Fruit fly (Drosophila melanogaster) whole organism, embryonic: ENCODE results near the gene ND-MNLL.

Experiments
- B-H2 ChIP-seq: fragments of 200-800 bp; sonication (Bioruptor generic); optimal IDR thresholded peaks from 2 replicates; lab custom pipeline; 2018; ENCODE audit warnings: missing biosample characterization, mild to moderate bottlenecking, missing genetic modification characterization
- Bdp1 ChIP-seq: fragments of 200-800 bp; sonication (Bioruptor generic); optimal IDR thresholded peaks from 3 replicates; lab custom pipeline; 2016; ENCODE audit warnings: missing biosample characterization, missing genetic modification characterization
- CG10147 ChIP-seq: fragments of 200-800 bp; sonication (Bioruptor generic); optimal IDR thresholded peaks from 2 replicates; lab custom pipeline; 2019; ENCODE audit warnings: missing biosample characterization, mild to moderate bottlenecking, missing genetic modification characterization, moderate library complexity
- CG10267 ChIP-seq: fragments of 200-800 bp; sonication (Bioruptor generic); optimal IDR thresholded peaks from 2 replicates; lab custom pipeline; 2018; ENCODE audit warnings: missing biosample characterization, mild to moderate bottlenecking, missing genetic modification characterization, moderate library complexity
- CG12236 ChIP-seq: fragments of 200-800 bp; sonication (Bioruptor generic); optimal IDR thresholded peaks from 2 replicates; lab custom pipeline; 2016; ENCODE audit warnings: missing biosample characterization, missing genetic modification characterization
- CG12299 ChIP-seq: fragments of 200-800 bp; sonication (Bioruptor generic); optimal IDR thresholded peaks from 2 replicates; lab custom pipeline; 2018; ENCODE audit warnings: missing biosample characterization, mild to moderate bottlenecking, missing genetic modification characterization
- CG13424 ChIP-seq: fragments of 200-800 bp; sonication (Bioruptor generic); optimal IDR thresholded peaks from 2 replicates; lab custom pipeline; 2019; ENCODE audit warnings: missing biosample characterization, mild to moderate bottlenecking, missing genetic modification characterization, moderate library complexity
- CG13775 ChIP-seq: fragments of 200-800 bp; sonication (Bioruptor generic); optimal IDR thresholded peaks from 3 replicates; lab custom pipeline; 2017; ENCODE audit warnings: missing biosample characterization, mild to moderate bottlenecking, missing genetic modification characterization
- CG15011 ChIP-seq: fragments of 200-800 bp; sonication (Bioruptor generic); optimal IDR thresholded peaks from 3 replicates; lab custom pipeline; 2018; ENCODE audit warnings: missing biosample characterization, mild to moderate bottlenecking, missing genetic modification characterization
- CG15514 ChIP-seq: fragments of 200-800 bp; sonication (Bioruptor generic); optimal IDR thresholded peaks from 3 replicates; lab custom pipeline; 2017; ENCODE audit warnings: missing biosample characterization, missing genetic modification characterization, mild to moderate bottlenecking, moderate library complexity, missing genetic modification reagents
- CG17359 ChIP-seq: fragments of 200-800 bp; sonication (Bioruptor generic); optimal IDR thresholded peaks from 3 replicates; lab custom pipeline; 2018; ENCODE audit warnings: missing biosample characterization, mild to moderate bottlenecking, missing genetic modification characterization, moderate library complexity
- CG2120 ChIP-seq: fragments of 200-800 bp; sonication (Bioruptor generic); optimal IDR thresholded peaks from 3 replicates; lab custom pipeline; 2016; ENCODE audit warnings: missing biosample characterization, missing genetic modification characterization
- CG30403 ChIP-seq: fragments of 200-800 bp; sonication (Bioruptor generic); optimal IDR thresholded peaks from 3 replicates; lab custom pipeline; 2016; ENCODE audit warnings: missing biosample characterization, missing genetic modification characterization
- CG7963 ChIP-seq: fragments of 200-800 bp; sonication (Bioruptor generic); IDR thresholded peaks from 3 replicates; pipeline ENCODE4 v1.3.6; 2022; ENCODE audit warnings: missing biosample characterization, missing genetic modification characterization; ENCODE audit not compliant: partially characterized antibody
- CG8359 ChIP-seq: fragments of 200-800 bp; sonication (Bioruptor generic); optimal IDR thresholded peaks from 2 replicates; lab custom pipeline; 2017; ENCODE audit warnings: missing biosample characterization, mild to moderate bottlenecking, missing genetic modification characterization, borderline replicate concordance
- Dfd ChIP-seq, 2 experiments: fragments of >200 bp; optimal IDR thresholded peaks; 2 replicates each; lab custom pipeline; 2017; ENCODE audit warnings: missing biosample characterization in 2 of 2, missing genetic modification characterization in 2 of 2
- Dip2 ChIP-seq: fragments of 200-800 bp; sonication (Bioruptor generic); IDR thresholded peaks from 2 replicates; pipeline ENCODE4 v1.3.6; 2022; ENCODE audit warnings: missing biosample characterization, missing genetic modification characterization
- Ets65A ChIP-seq: fragments of 200-800 bp; sonication (Bioruptor generic); peaks from one replicate; lab custom pipeline; 2016; ENCODE audit warnings: missing biosample characterization, missing genetic modification characterization
- Fer3 ChIP-seq: fragments of 200-800 bp; sonication (Bioruptor generic); optimal IDR thresholded peaks from 2 replicates; lab custom pipeline; 2018; ENCODE audit warnings: missing biosample characterization, mild to moderate bottlenecking, missing genetic modification characterization, moderate library complexity
- GATAe ChIP-seq: fragments of 200-800 bp; sonication (Bioruptor generic); conservative IDR thresholded peaks from 2 replicates; pipeline ENCODE4 v1.3.6; 2022; ENCODE audit warnings: missing biosample characterization, missing genetic modification characterization
- Max ChIP-seq: fragments of 200-800 bp; sonication (Bioruptor generic); optimal IDR thresholded peaks from 2 replicates; lab custom pipeline; 2016; ENCODE audit warnings: missing biosample characterization, mild to moderate bottlenecking, missing genetic modification characterization
- Myb ChIP-seq: fragments of 200-800 bp; sonication (Bioruptor generic); optimal IDR thresholded peaks from 2 replicates; lab custom pipeline; 2016; ENCODE audit warnings: missing biosample characterization, missing genetic modification characterization
- NK7.1 ChIP-seq: fragments of 200-800 bp; sonication (Bioruptor generic); optimal IDR thresholded peaks from 3 replicates; lab custom pipeline; 2016; ENCODE audit warnings: missing biosample characterization, missing genetic modification characterization
- Opbp ChIP-seq: fragments of 200-800 bp; sonication (Bioruptor generic); IDR thresholded peaks from 3 replicates; pipeline ENCODE4 v1.3.6; 2022; ENCODE audit warnings: missing biosample characterization, missing genetic modification characterization; ENCODE audit not compliant: partially characterized antibody
- Optix ChIP-seq: fragments of 200-800 bp; sonication (Bioruptor generic); IDR thresholded peaks from 3 replicates; pipeline ENCODE4 v1.3.6; 2022; ENCODE audit warnings: missing biosample characterization, missing genetic modification characterization
- Sin3A ChIP-seq: fragments of >200 bp; optimal IDR thresholded peaks from 2 replicates; lab custom pipeline; 2018
- Sry-β ChIP-seq: fragments of 200-800 bp; sonication (Bioruptor generic); optimal IDR thresholded peaks from 2 replicates; lab custom pipeline; 2018; ENCODE audit warnings: missing biosample characterization, mild to moderate bottlenecking, missing genetic modification characterization, moderate library complexity
- Trl ChIP-seq, 3 experiments: fragments of >200 bp in 2 of 3; fragments of 200-800 bp in 1 of 3; sonication (Bioruptor generic) in 1 of 3; optimal IDR thresholded peaks; 2 replicates in 1 of 3; 3 replicates in 2 of 3; lab custom pipeline; 2016 to 2017; ENCODE audit warnings: missing biosample characterization in 1 of 3, missing genetic modification characterization in 1 of 3
- Xbp1 ChIP-seq: fragments of 200-800 bp; sonication (Bioruptor generic); optimal IDR thresholded peaks from 3 replicates; lab custom pipeline; 2016; ENCODE audit warnings: missing biosample characterization, mild to moderate bottlenecking, missing genetic modification characterization
- Xrp1 ChIP-seq: fragments of 200-800 bp; sonication (Bioruptor generic); IDR thresholded peaks from 2 replicates; pipeline ENCODE4 v1.3.6; 2022; ENCODE audit warnings: missing biosample characterization, missing genetic modification characterization
- ci ChIP-seq: fragments of 200-800 bp; sonication (Bioruptor generic); IDR thresholded peaks from 3 replicates; pipeline ENCODE4 v1.3.6; 2022; ENCODE audit warnings: missing biosample characterization, missing genetic modification characterization
- crol ChIP-seq: fragments of 200-800 bp; sonication (Bioruptor generic); IDR thresholded peaks from 2 replicates; pipeline ENCODE4 v1.3.6; 2022; ENCODE audit warnings: missing biosample characterization, missing genetic modification characterization
- crp ChIP-seq, 2 experiments: fragments of 200-800 bp; sonication (Bioruptor generic); optimal IDR thresholded peaks; 2 replicates in 1 of 2; 3 replicates in 1 of 2; lab custom pipeline; 2017; ENCODE audit warnings: missing biosample characterization in 2 of 2, missing genetic modification characterization in 2 of 2, mild to moderate bottlenecking in 1 of 2, moderate library complexity in 1 of 2
- dmrt11E ChIP-seq: fragments of 200-800 bp; sonication (Bioruptor generic); optimal IDR thresholded peaks from 3 replicates; lab custom pipeline; 2018; ENCODE audit warnings: missing biosample characterization, mild to moderate bottlenecking, missing genetic modification characterization, moderate library complexity
- dmrt99B ChIP-seq: fragments of 200-800 bp; sonication (Bioruptor generic); optimal IDR thresholded peaks from 2 replicates; lab custom pipeline; 2018; ENCODE audit warnings: missing biosample characterization, mild to moderate bottlenecking, missing genetic modification characterization, moderate library complexity
- esg ChIP-seq: fragments of 200-800 bp; sonication (Bioruptor generic); conservative IDR thresholded peaks from 2 replicates; pipeline ENCODE4 v1.3.6; 2022; ENCODE audit warnings: missing biosample characterization, missing genetic modification characterization
- hth ChIP-seq: fragments of >200 bp; optimal IDR thresholded peaks from 2 replicates; lab custom pipeline; 2017; ENCODE audit warnings: inconsistent platforms
- inv ChIP-seq: fragments of 200-800 bp; sonication (Bioruptor generic); IDR thresholded peaks from 2 replicates; pipeline ENCODE4 v1.3.6; 2022; ENCODE audit warnings: missing biosample characterization, missing genetic modification characterization; ENCODE audit not compliant: partially characterized antibody
- nmo ChIP-seq: fragments of 200-800 bp; sonication (Bioruptor generic); optimal IDR thresholded peaks from 2 replicates; lab custom pipeline; 2018; ENCODE audit warnings: missing biosample characterization, mild to moderate bottlenecking, missing genetic modification characterization, moderate library complexity
- onecut ChIP-seq: fragments of 200-800 bp; sonication (Bioruptor generic); IDR thresholded peaks from 2 replicates; pipeline ENCODE4 v1.3.6; 2022; ENCODE audit warnings: missing biosample characterization, missing genetic modification characterization
- pum ChIP-seq: fragments of 200-800 bp; sonication (Bioruptor generic); optimal IDR thresholded peaks from 2 replicates; lab custom pipeline; 2016; ENCODE audit warnings: missing biosample characterization, missing genetic modification characterization
- ranshi ChIP-seq: fragments of 200-800 bp; sonication (Bioruptor generic); IDR thresholded peaks from 2 replicates; pipeline ENCODE4 v1.3.6; 2022; ENCODE audit warnings: missing biosample characterization, missing genetic modification characterization
- sd ChIP-seq: fragments of 200-800 bp; sonication (Bioruptor generic); optimal IDR thresholded peaks from 3 replicates; lab custom pipeline; 2018; ENCODE audit warnings: missing biosample characterization, mild to moderate bottlenecking, missing genetic modification characterization, moderate library complexity
- sens ChIP-seq: fragments of 200-800 bp; sonication (Bioruptor generic); peaks from one replicate; lab custom pipeline; 2016; ENCODE audit warnings: missing biosample characterization, missing genetic modification characterization
- sisA ChIP-seq: fragments of 200-800 bp; sonication (Bioruptor generic); IDR thresholded peaks from 2 replicates; pipeline ENCODE4 v1.3.6; 2022; ENCODE audit warnings: missing biosample characterization, missing genetic modification characterization
- tio ChIP-seq: fragments of 200-800 bp; sonication (Bioruptor generic); optimal IDR thresholded peaks from 2 replicates; lab custom pipeline; 2017; ENCODE audit warnings: missing biosample characterization, missing genetic modification characterization, inconsistent platforms
- tx ChIP-seq: fragments of 200-800 bp; sonication (Bioruptor generic); optimal IDR thresholded peaks from 2 replicates; lab custom pipeline; 2016; ENCODE audit warnings: missing biosample characterization, missing genetic modification characterization
- vnd ChIP-seq: fragments of 200-800 bp; sonication (Bioruptor generic); IDR thresholded peaks from 3 replicates; pipeline ENCODE4 v1.3.6; 2022; ENCODE audit warnings: missing biosample characterization, missing genetic modification characterization; ENCODE audit not compliant: partially characterized antibody
- wor ChIP-seq: fragments of 200-800 bp; sonication (Bioruptor generic); IDR thresholded peaks from 2 replicates; pipeline ENCODE4 v1.3.6; 2022; ENCODE audit warnings: missing biosample characterization, missing genetic modification characterization

ND-MNLL gene

dm6 chrX:7901153-7902038 is 7.8 kb upstream of the ND-MNLL start, which contains the start of the genes RpS6 and bys (continued):
- TF ChIP-seq CG12236 (GFP tag; lab: Kevin White, UChicago) = no peak
- TF ChIP-seq crp (GFP tag; optimal IDR thresholded peaks at IDR 0.05; lab: Kevin White, UChicago) = peak in 1 of 2 experiments; percentile 65
- no peak for TF ChIP-seq CG8359
- no peak for TF ChIP-seq Xrp1 (GFP tag; lab: Robert Waterston, UW)
- TF ChIP-seq Trl (optimal IDR thresholded peaks at IDR 0.05; lab: Kevin White, UChicago) = no peak
- TF ChIP-seq Trl (GFP tag; optimal IDR thresholded peaks at IDR 0.05; lab: Kevin White, UChicago) = peak; percentile 10
- TF ChIP-seq CG15011 (GFP tag; lab: Kevin White, UChicago) = no peak
- peak; percentile 22 for TF ChIP-seq CG15514
- no peak for TF ChIP-seq wor
- TF ChIP-seq Max (GFP tag; lab: Kevin White, UChicago) = peak; percentile 74
- peak; percentile 21 for TF ChIP-seq Sin3A
- TF ChIP-seq sisA = 0 out of 2 replicates have a peak, but pooled peaks have one; percentile 20
- TF ChIP-seq sd = no peak
- TF ChIP-seq pum (GFP tag; lab: Kevin White, UChicago) = peak; percentile 1
- TF ChIP-seq inv (GFP tag; lab: Robert Waterston, UW) = peak; percentile 77
- TF ChIP-seq Fer3 = peak; percentile 57
- peak; percentile 62 for TF ChIP-seq CG2120 (GFP tag; lab: Kevin White, UChicago)
- TF ChIP-seq vnd = peak; percentile 78
- TF ChIP-seq crol (GFP tag; lab: Robert Waterston, UW) = no peak
- no peak for TF ChIP-seq esg
- TF ChIP-seq NK7.1 = no peak
- TF ChIP-seq GATAe = no peak

- peak; percentile 65 for TF ChIP-seq Ets65A
- TF ChIP-seq Opbp = 0 out of 3 replicates have a peak, but pooled peaks have one; percentile 10
- TF ChIP-seq sens (GFP tag; lab: Kevin White, UChicago) = peak; percentile 53
- no peak for TF ChIP-seq Optix (GFP tag; lab: Robert Waterston, UW)
- TF ChIP-seq, all 482 proteins: peak for 3
These were observed 7.1 kb upstream of the ND-MNLL start for dm6 chrX:7900659-7901058.

- TF ChIP-seq CG13424 (tag; lab: Kevin White, UChicago) = peak; percentile 5
- no peak for TF ChIP-seq Dfd (GFP tag; optimal IDR thresholded peaks at IDR 0.05; lab: Kevin White, UChicago)
- no peak for TF ChIP-seq Myb
- no peak for TF ChIP-seq CG17359 (tag; lab: Kevin White, UChicago)
- peak; percentile 53 for TF ChIP-seq dmrt11E (tag; lab: Kevin White, UChicago)
- TF ChIP-seq CG13775 = peak; percentile 5
- TF ChIP-seq tio (GFP tag; lab: Kevin White, UChicago) = peak; percentile 6
- no peak for TF ChIP-seq Dip2
- peak; percentile 5 for TF ChIP-seq nmo (GFP tag; lab: Kevin White, UChicago)
- TF ChIP-seq CG7963 (GFP tag; lab: Robert Waterston, UW) = no peak
- TF ChIP-seq hth (lab: Kevin White, UChicago) = no peak
- no peak for TF ChIP-seq Bdp1 (GFP tag; lab: Kevin White, UChicago)
- no peak for TF ChIP-seq onecut (GFP tag; lab: Robert Waterston, UW)
- no peak for TF ChIP-seq tx
- TF ChIP-seq sd = no peak
- no peak for TF ChIP-seq ranshi
- no peak for TF ChIP-seq dmrt99B (tag; lab: Kevin White, UChicago)
- TF ChIP-seq CG10267 = peak; percentile 10
- TF ChIP-seq CG30403 (GFP tag; lab: Kevin White, UChicago) = peak; percentile 18
- no peak for TF ChIP-seq Xbp1 (GFP tag; lab: Kevin White, UChicago)
- no peak for TF ChIP-seq CG12299 (tag; lab: Kevin White, UChicago)
- TF ChIP-seq ci (GFP tag; lab: Robert Waterston, UW) = no peak
- TF ChIP-seq CG10147 (GFP tag; lab: Kevin White, UChicago) = no peak
- no peak for TF ChIP-seq B-H2 (GFP tag; lab: Kevin White, UChicago)
- TF ChIP-seq Sry-β (GFP tag; lab: Kevin White, UChicago) = no peak
These were observed 1.1 kb downstream of the ND-MNLL start for dm6 chrX:7892539-7892899.
